Fruit fly (Drosophila melanogaster) whole organism: ENCODE measurements around the gene Drak.
"Not testable (repeated sequence)": the region's sequence is repeated elsewhere in the genome, so short reads cannot be mapped to it uniquely, and the experiment has no call there.

ENCODE experiments used
- CG8478 ChIP-seq: fragments of >200 bp; optimal IDR thresholded peaks from 2 replicates; lab custom pipeline; 2018; ENCODE audit warnings: inconsistent platforms
- Dll ChIP-seq: fragments of >200 bp; optimal IDR thresholded peaks from 2 replicates; lab custom pipeline; 2017
- EcR ChIP-seq, 2 experiments: fragments of >200 bp; optimal IDR thresholded peaks; 2 replicates each; lab custom pipeline; 2017; ENCODE audit warnings: missing biosample characterization in 2 of 2, missing genetic modification characterization in 2 of 2, missing genetic modification reagents in 2 of 2
- pan ChIP-seq: fragments of >200 bp; optimal IDR thresholded peaks from 2 replicates; lab custom pipeline; 2017
- psq ChIP-seq: fragments of >200 bp; optimal IDR thresholded peaks from 2 replicates; lab custom pipeline; 2017
- usp ChIP-seq: fragments of >200 bp; optimal IDR thresholded peaks from 2 replicates; lab custom pipeline; 2017; ENCODE audit warnings: missing biosample characterization, missing genetic modification characterization, mixed read lengths

Drak gene

DNA sequence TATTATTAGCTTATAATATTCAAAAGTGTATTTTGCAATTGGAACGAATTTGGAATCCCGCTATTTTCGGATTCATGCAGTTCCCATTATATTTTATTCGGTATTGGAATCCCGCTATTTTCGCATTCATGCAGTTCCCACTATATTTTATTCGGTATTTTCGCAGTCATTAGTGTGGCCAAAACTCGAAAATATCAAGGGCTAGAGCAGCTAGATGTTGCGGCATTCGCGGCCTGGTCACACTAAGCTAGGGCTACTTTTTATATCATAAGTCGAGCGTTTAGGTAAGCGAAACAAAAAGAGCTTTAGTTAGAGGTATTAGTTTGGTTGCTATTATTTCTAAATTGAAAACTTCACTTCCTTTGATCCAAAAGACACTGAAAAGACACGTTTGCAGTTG, 85.9 kb downstream of the Drak start:
- TF ChIP-seq CG8478 (lab: Kevin White, UChicago): no peak
- no peak for TF ChIP-seq Dll (lab: Kevin White, UChicago)
- no peak for TF ChIP-seq usp
- TF ChIP-seq psq (lab: Kevin White, UChicago): no peak
- no peak for TF ChIP-seq EcR (GFP tag; optimal IDR thresholded peaks at IDR 0.05; lab: Kevin White, UChicago)
- no peak for TF ChIP-seq pan (lab: Kevin White, UChicago)

DNA sequence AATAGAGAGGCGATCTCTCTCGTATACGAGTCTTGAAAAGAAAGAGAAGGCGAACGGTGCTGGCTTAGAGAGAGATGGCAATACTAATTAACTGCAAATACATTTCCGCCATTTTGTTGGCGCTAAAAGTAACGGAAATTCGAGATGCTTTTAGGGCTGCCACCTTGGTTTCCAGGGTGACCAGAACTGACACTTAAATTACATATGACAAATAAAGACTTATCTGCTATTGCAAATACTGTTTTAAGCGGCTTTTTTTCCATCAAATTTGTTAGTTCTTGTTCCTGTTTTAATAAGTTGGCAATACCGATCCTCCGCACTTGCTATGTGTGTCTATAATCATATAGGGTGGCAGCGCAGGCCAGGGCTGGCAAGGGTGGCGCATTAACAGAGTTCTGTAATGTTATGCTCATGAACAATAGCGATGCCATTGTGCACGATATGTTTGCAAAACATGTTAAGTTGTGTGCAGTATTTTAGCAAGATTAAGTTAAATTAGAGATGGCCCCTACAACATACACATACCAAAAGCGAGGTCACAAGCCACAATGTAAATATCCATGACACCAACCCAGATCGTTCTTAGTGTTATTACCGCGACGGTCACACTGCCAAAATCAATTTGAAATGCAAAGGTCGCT, 87.4 kb downstream of the Drak start, which contains the start of gene nod:
Gene nod (plus strand): TSS at position 573 of the 641 bp plus-strand sequence.
- no peak for TF ChIP-seq usp
- no peak for TF ChIP-seq psq (lab: Kevin White, UChicago)
- no peak for TF ChIP-seq Dll (lab: Kevin White, UChicago)
- TF ChIP-seq CG8478 (lab: Kevin White, UChicago): no peak
- no peak for TF ChIP-seq EcR (GFP tag; optimal IDR thresholded peaks at IDR 0.05; lab: Kevin White, UChicago)
- no peak for TF ChIP-seq pan (lab: Kevin White, UChicago)

DNA sequence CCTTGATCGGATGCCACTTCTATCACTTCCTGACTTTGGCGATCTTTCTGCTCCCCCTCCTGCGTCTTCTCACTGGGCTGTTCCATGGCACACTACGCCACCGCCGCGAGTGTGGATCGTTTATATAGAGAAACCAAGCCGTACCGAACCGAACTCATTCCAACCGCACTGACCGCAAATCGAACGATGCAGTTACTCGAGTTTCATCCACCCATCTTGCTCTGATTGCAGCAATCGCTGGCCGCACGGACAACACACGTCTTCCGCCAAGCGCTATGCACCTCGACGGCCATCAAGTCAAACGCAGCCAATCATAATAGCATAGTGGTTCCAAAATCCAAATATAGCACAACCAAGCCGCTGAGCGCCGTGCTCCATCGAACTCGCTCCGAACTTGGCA, 91.1 kb downstream of the Drak start, which contains the start of gene pkm:
Gene pkm (minus strand): TSS at position 101 of the 400 bp plus-strand sequence.
- TF ChIP-seq usp: no peak
- TF ChIP-seq EcR (GFP tag; optimal IDR thresholded peaks at IDR 0.05; lab: Kevin White, UChicago): no peak
- TF ChIP-seq Dll (lab: Kevin White, UChicago): no peak
- no peak for TF ChIP-seq CG8478 (lab: Kevin White, UChicago)
- no peak for TF ChIP-seq psq (lab: Kevin White, UChicago)
- TF ChIP-seq pan (lab: Kevin White, UChicago): no peak

DNA sequence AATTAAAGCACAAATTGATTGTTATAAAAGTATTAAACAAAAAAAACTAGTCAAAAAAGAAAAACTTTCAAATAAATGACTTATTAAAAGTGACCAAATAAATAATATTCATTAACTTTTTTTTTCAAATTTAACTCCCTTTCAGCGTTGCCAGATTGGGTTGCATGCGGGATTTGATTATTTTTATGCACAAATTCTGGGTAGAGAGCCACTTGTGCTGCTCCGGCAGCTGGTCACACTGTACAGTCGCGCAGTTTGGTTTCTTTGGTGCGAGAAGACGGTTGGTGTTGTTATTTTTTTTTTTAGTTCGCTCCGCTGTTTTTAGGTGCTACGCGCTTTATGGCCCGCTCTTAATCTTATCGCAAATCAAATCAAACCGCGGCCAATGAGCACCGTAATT, 106.7 kb downstream of the Drak start, which contains the start of gene rho-4:
Gene rho-4 (plus strand): TSS at position 250 of the 400 bp plus-strand sequence.
- not testable (repeated sequence) for TF ChIP-seq psq (lab: Kevin White, UChicago); usp; pan (lab: Kevin White, UChicago)

DNA sequence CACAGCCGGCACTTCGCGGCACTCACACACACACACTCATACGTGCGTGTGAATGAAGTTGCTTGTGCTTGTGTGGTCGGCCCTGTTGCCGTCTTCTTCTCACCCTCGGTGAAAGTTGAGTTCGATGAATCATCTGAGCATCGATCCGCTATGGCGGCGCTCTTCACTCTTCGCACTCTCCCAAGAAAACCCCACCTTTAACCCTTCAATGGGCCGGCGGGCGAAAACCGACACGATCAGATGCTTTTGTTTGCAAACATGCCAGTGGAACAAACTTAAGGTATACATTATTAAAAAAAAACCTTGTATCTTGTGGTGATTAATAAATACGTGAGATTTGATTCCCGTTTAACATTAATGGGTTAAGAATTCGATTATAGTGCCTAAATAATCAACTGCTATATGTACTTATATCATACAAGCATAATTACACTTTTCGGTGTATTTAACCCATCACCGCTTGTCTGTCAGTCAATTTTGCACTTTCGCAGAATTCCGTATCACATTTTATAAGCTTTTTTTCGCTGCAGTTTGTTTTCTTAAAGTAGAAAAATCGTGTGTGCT, 107.9 kb downstream of the Drak start:
- TF ChIP-seq usp (no peak), psq (lab: Kevin White, UChicago) (no peak), Dll (lab: Kevin White, UChicago) (no peak), EcR (GFP tag; optimal IDR thresholded peaks at IDR 0.05; lab: Kevin White, UChicago) (no peak), CG8478 (lab: Kevin White, UChicago) (no peak), pan (lab: Kevin White, UChicago) (no peak)

DNA sequence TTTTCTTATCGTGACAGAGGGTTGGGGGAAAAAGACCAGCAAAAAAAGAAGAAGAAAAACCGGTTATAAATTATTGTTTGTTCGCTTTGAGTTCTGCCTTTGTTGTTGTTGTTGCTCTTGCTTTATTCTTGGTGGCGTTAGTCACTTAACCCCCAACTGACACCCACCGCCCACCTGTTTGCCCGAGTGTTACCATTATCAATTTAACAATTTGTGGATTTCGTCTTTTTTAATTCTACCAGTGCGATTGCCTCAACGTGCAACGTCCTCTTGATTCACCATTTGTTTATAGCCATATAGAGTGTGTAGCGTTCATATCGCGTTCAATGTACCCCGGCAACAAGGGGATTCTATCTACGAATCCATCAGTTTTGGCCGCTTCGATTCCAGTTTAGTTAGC, 108.5 kb downstream of the Drak start:
- TF ChIP-seq usp (no peak), CG8478 (lab: Kevin White, UChicago) (no peak), psq (lab: Kevin White, UChicago) (no peak), Dll (lab: Kevin White, UChicago) (no peak), EcR (GFP tag; optimal IDR thresholded peaks at IDR 0.05; lab: Kevin White, UChicago) (no peak), pan (lab: Kevin White, UChicago) (no peak)

DNA sequence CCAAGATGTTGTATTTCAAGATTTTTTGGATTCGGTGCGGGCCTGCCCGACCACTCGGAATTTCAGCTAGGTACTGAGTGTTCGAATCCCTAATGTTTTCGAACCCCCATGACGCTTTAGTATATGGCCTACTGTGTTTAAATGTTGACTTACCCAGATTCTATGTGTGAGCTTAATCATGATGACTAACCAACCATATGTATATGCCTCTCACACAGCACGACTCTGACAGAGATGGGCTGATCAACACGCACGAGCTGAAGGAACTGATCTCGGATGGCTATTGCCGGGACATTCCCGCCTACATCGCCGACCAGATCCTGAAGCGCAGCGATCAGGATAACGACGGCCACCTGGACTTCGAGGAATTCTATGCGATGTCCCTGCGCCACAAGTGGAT, 111.2 kb downstream of the Drak start, which contains the start of gene CG2533:
Gene CG2533 (minus strand): TSS at position 101 of the 400 bp plus-strand sequence.
- no peak for TF ChIP-seq CG8478 (lab: Kevin White, UChicago)
- no peak for TF ChIP-seq EcR (GFP tag; optimal IDR thresholded peaks at IDR 0.05; lab: Kevin White, UChicago)
- TF ChIP-seq psq (lab: Kevin White, UChicago): no peak
- no peak for TF ChIP-seq pan (lab: Kevin White, UChicago)
